4 fruit fly cellular contexts compared by ENCODE assay signal in genomic region chr3R:21584296-21584936, dm6.
TF ChIP-seq lines count a peak whose summit lies in the region.

No protein-coding gene starts in this region.

- TF ChIP-seq CTCF in whole organism, embryonic (GFP tag; optimal IDR thresholded peaks at IDR 0.05; lab: Kevin White, UChicago) = no peak

TF ChIP-seq in whole organism, adult, 20 proteins besides CTCF, POLR2A, EP300 and RAD21:
- TF ChIP-seq bab1 (GFP tag; optimal IDR thresholded peaks at IDR 0.05; lab: Kevin White, UChicago) (no peak), cnc (optimal IDR thresholded peaks at IDR 0.05; lab: Kevin White, UChicago) (no peak), CG1620 (GFP tag; optimal IDR thresholded peaks at IDR 0.05; lab: Kevin White, UChicago) (no peak), CG11617 (GFP tag; optimal IDR thresholded peaks at IDR 0.05; lab: Kevin White, UChicago) (no peak), CG7101 (tag; optimal IDR thresholded peaks at IDR 0.05; lab: Kevin White, UChicago) (no peak), CG5204 (GFP tag; optimal IDR thresholded peaks at IDR 0.05; lab: Kevin White, UChicago) (no peak), CG33017 (tag; optimal IDR thresholded peaks at IDR 0.05; lab: Kevin White, UChicago) (no peak), CG7045 (GFP tag; optimal IDR thresholded peaks at IDR 0.05; lab: Kevin White, UChicago) (no peak), Hr96 (GFP tag; optimal IDR thresholded peaks at IDR 0.05; lab: Kevin White, UChicago) (no peak), CG14711 (tag; optimal IDR thresholded peaks at IDR 0.05; lab: Kevin White, UChicago) (no peak), tj (GFP tag; optimal IDR thresholded peaks at IDR 0.05; lab: Kevin White, UChicago) (no peak), toe (GFP tag; optimal IDR thresholded peaks at IDR 0.05; lab: Kevin White, UChicago) (no peak), pad (GFP tag; optimal IDR thresholded peaks at IDR 0.05; lab: Kevin White, UChicago) (no peak), Clk (GFP tag; optimal IDR thresholded peaks at IDR 0.05; lab: Kevin White, UChicago) (peak; percentile 21), Crg-1 (GFP tag; optimal IDR thresholded peaks at IDR 0.05; lab: Kevin White, UChicago) (no peak), ovo (GFP tag; optimal IDR thresholded peaks at IDR 0.05; lab: Kevin White, UChicago) (no peak), kay (GFP tag; lab: Kevin White, UChicago; ENCODE audit: borderline replicate concordance) (no peak), Mnt (GFP tag; optimal IDR thresholded peaks at IDR 0.05; lab: Kevin White, UChicago) (no peak), CG12768 (GFP tag; optimal IDR thresholded peaks at IDR 0.05; lab: Kevin White, UChicago) (peak; percentile 43), cic (GFP tag; optimal IDR thresholded peaks at IDR 0.05; lab: Kevin White, UChicago) (peak; percentile 86)

TF ChIP-seq in whole organism, embryonic, 481 proteins besides CTCF, POLR2A, EP300 and RAD21 (continues in another document):
- no peak for TF ChIP-seq CG7839 (tag; optimal IDR thresholded peaks at IDR 0.05; lab: Kevin White, UChicago)
- TF ChIP-seq gsb-n (tag; optimal IDR thresholded peaks at IDR 0.05; lab: Kevin White, UChicago) = no peak
- TF ChIP-seq CG8388 (GFP tag; optimal IDR thresholded peaks at IDR 0.05; lab: Kevin White, UChicago) = no peak
- TF ChIP-seq emc (GFP tag; optimal IDR thresholded peaks at IDR 0.05; lab: Kevin White, UChicago) = no peak
- TF ChIP-seq schlank (tag; optimal IDR thresholded peaks at IDR 0.05; lab: Kevin White, UChicago) = peak; percentile 21
- no peak for TF ChIP-seq Mrtf (GFP tag; IDR thresholded peaks at IDR 0.05; lab: Robert Waterston, UW)
- TF ChIP-seq amos (GFP tag; IDR thresholded peaks at IDR 0.05; lab: Robert Waterston, UW; ENCODE audit: partially characterized antibody) = no peak; the same call in 1 of the 2 replicates
- TF ChIP-seq bab2 (GFP tag; optimal IDR thresholded peaks at IDR 0.05; lab: Kevin White, UChicago) = no peak
- TF ChIP-seq B-H2 (GFP tag; optimal IDR thresholded peaks at IDR 0.05; lab: Kevin White, UChicago) = peak; percentile 42
- TF ChIP-seq CG8290 (GFP tag; optimal IDR thresholded peaks at IDR 0.05; lab: Kevin White, UChicago) = no peak
- TF ChIP-seq CG8290 (tag; optimal IDR thresholded peaks at IDR 0.05; lab: Kevin White, UChicago) = peak in 1 of 2 experiments; percentile 61
- peak; percentile 6 for TF ChIP-seq Nf-YC (tag; optimal IDR thresholded peaks at IDR 0.05; lab: Kevin White, UChicago)
- no peak for TF ChIP-seq fd102C (GFP tag; optimal IDR thresholded peaks at IDR 0.05; lab: Kevin White, UChicago)
- TF ChIP-seq BtbVII (GFP tag; optimal IDR thresholded peaks at IDR 0.05; lab: Kevin White, UChicago) = no peak
- no peak for TF ChIP-seq sna (GFP tag; IDR thresholded peaks at IDR 0.05; lab: Robert Waterston, UW; ENCODE audit: partially characterized antibody)
- TF ChIP-seq dan (GFP tag; IDR thresholded peaks at IDR 0.05; lab: Robert Waterston, UW) = no peak
- no peak for TF ChIP-seq Atf-2 (GFP tag; optimal IDR thresholded peaks at IDR 0.05; lab: Kevin White, UChicago)
- no peak for TF ChIP-seq sob (GFP tag; IDR thresholded peaks at IDR 0.05; lab: Robert Waterston, UW)
- TF ChIP-seq CG15514 (GFP tag; optimal IDR thresholded peaks at IDR 0.05; lab: Kevin White, UChicago) = peak; percentile 8
- no peak for TF ChIP-seq CG33557 (GFP tag; optimal IDR thresholded peaks at IDR 0.05; lab: Kevin White, UChicago)
- TF ChIP-seq nerfin-2 (GFP tag; IDR thresholded peaks at IDR 0.05; lab: Robert Waterston, UW; ENCODE audit: partially characterized antibody) = no peak
- TF ChIP-seq kay (GFP tag; optimal IDR thresholded peaks at IDR 0.05; lab: Kevin White, UChicago) = no peak
- TF ChIP-seq CG2120 (GFP tag; optimal IDR thresholded peaks at IDR 0.05; lab: Kevin White, UChicago) = no peak
- no peak for TF ChIP-seq Pdp1 (GFP tag; optimal IDR thresholded peaks at IDR 0.05; lab: Kevin White, UChicago)
- TF ChIP-seq dysf (GFP tag; IDR thresholded peaks at IDR 0.05; lab: Robert Waterston, UW) = no peak; the same call in 2 of the 3 replicates

TF ChIP-seq in whole organism, prepupa, 60 proteins besides CTCF, POLR2A, EP300 and RAD21:
- TF ChIP-seq fkh (GFP tag; optimal IDR thresholded peaks at IDR 0.05; lab: Kevin White, UChicago) (peak; percentile 74), dsx (GFP tag; optimal IDR thresholded peaks at IDR 0.05; lab: Kevin White, UChicago; ENCODE audit: poor library complexity, severe bottlenecking) (peak; percentile 16), CG16779 (tag; optimal IDR thresholded peaks at IDR 0.05; lab: Kevin White, UChicago) (no peak), ss (GFP tag; optimal IDR thresholded peaks at IDR 0.05; lab: Kevin White, UChicago) (peak; percentile 33 to 39), CG6163 (GFP tag; IDR thresholded peaks at IDR 0.05; lab: Robert Waterston, UW) (0 out of 3 replicates have a peak, but pooled peaks have one; percentile 20), Eip78C (GFP tag; lab: Kevin White, UChicago) (peak; percentile 35)

TF ChIP-seq in whole organism, pupa, 21 proteins besides CTCF, POLR2A, EP300 and RAD21:
- no peak for TF ChIP-seq rn (GFP tag; IDR thresholded peaks at IDR 0.05; lab: Robert Waterston, UW)
- 0 out of 3 replicates have a peak, but pooled peaks have one; percentile 45 for TF ChIP-seq CG4496 (GFP tag; IDR thresholded peaks at IDR 0.05; lab: Robert Waterston, UW)
- peak; percentile 20 for TF ChIP-seq EcR (GFP tag; optimal IDR thresholded peaks at IDR 0.05; lab: Kevin White, UChicago)
- no peak for TF ChIP-seq fd96Ca (GFP tag; IDR thresholded peaks at IDR 0.05; lab: Robert Waterston, UW)
- TF ChIP-seq CG15710 (tag; optimal IDR thresholded peaks at IDR 0.05; lab: Kevin White, UChicago) = peak; percentile 5
- peak; percentile 41 for TF ChIP-seq CG13204 (GFP tag; optimal IDR thresholded peaks at IDR 0.05; lab: Kevin White, UChicago)
- no peak for TF ChIP-seq Ets98B (GFP tag; IDR thresholded peaks at IDR 0.05; lab: Robert Waterston, UW)
- no peak for TF ChIP-seq gl (tag; optimal IDR thresholded peaks at IDR 0.05; lab: Kevin White, UChicago)
